Fruit fly (Drosophila melanogaster) whole organism: ENCODE data around the gene Vps45.

Experiments
- CG8478 ChIP-seq: fragments of >200 bp; optimal IDR thresholded peaks from 2 replicates; lab custom pipeline; 2018; ENCODE audit warnings: inconsistent platforms
- Dll ChIP-seq: fragments of >200 bp; optimal IDR thresholded peaks from 2 replicates; lab custom pipeline; 2017
- EcR ChIP-seq, 2 experiments: fragments of >200 bp; optimal IDR thresholded peaks; 2 replicates each; lab custom pipeline; 2017; ENCODE audit warnings: missing biosample characterization in 2 of 2, missing genetic modification characterization in 2 of 2, missing genetic modification reagents in 2 of 2
- pan ChIP-seq: fragments of >200 bp; optimal IDR thresholded peaks from 2 replicates; lab custom pipeline; 2017
- psq ChIP-seq: fragments of >200 bp; optimal IDR thresholded peaks from 2 replicates; lab custom pipeline; 2017
- usp ChIP-seq: fragments of >200 bp; optimal IDR thresholded peaks from 2 replicates; lab custom pipeline; 2017; ENCODE audit warnings: missing biosample characterization, missing genetic modification characterization, mixed read lengths

Gene Vps45

DNA sequence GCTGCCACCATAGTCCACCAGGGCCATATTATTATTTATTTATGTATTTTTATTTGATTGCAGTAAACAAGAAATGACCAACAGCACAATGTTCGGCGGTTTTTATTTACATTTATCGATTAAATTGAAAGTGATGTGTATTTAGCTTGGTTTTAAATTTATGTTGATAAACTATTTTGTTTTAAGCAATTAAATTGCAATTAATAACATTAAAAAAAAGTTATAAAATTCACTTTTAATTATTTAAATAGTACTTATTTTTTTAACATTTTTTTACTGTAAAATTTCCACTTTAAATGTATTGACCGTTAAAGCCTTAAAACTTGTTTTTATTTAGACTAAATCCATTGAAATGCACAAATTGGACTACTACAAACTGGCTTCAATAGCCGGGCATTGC is 6.4 kb downstream of the Vps45 start, which contains the start of gene CG16790:
Gene CG16790 (minus strand): TSS at position 101 of the 400 bp plus-strand sequence.
- TF ChIP-seq pan (lab: Kevin White, UChicago) (no peak), CG8478 (lab: Kevin White, UChicago) (no peak), usp (GFP tag; lab: Kevin White, UChicago) (no peak), EcR (GFP tag; optimal IDR thresholded peaks at IDR 0.05; lab: Kevin White, UChicago) (no peak), Dll (no peak), psq (lab: Kevin White, UChicago) (no peak)

DNA sequence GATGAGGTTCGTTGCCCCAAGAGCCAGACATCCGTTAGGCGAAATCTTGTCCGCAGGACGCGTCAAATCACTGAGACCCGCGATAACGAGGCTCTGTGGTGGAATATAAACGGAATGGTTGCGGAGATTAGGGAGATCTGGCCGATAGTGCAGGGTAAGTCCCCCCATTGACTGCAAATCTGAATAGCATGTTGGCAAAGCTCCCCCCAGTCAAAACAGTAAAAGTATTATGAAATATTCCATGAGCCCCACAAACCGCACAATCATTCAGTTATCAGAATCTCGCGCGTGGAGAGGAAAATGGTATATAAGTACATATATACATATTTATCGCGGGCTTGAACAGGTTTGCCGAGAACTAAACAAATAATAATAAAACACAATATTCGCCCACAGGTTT is 6.9 kb downstream of the Vps45 start:
- no peak for TF ChIP-seq pan (lab: Kevin White, UChicago)
- no peak for TF ChIP-seq CG8478 (lab: Kevin White, UChicago)
- TF ChIP-seq EcR (GFP tag; optimal IDR thresholded peaks at IDR 0.05; lab: Kevin White, UChicago) = no peak
- no peak for TF ChIP-seq usp (GFP tag; lab: Kevin White, UChicago)
- no peak for TF ChIP-seq Dll
- no peak for TF ChIP-seq psq (lab: Kevin White, UChicago)

DNA sequence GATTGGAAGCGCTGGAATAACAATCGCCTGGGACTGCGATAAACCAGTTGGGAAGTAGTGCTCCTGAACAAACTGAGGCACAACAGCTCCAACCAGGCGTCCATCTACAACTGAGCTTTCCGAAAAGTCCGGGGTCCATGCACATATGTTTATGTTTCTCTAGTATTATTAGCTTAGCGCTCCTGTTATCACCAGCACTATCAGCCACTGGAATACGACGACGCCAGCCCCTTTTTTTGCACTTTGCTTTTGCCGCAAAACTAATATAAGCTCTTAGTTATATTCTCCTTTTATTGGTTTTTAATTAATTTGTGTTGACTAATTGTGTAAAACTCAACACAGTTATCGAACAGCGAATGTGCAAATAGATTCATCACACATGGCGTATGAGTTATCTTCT is 7.8 kb downstream of the Vps45 start, which contains the start of gene CG9396:
Gene CG9396 (minus strand): TSS at position 101 of the 400 bp plus-strand sequence.
- TF ChIP-seq CG8478 (lab: Kevin White, UChicago) (no peak), EcR (GFP tag; optimal IDR thresholded peaks at IDR 0.05; lab: Kevin White, UChicago) (no peak), pan (lab: Kevin White, UChicago) (no peak), psq (lab: Kevin White, UChicago) (no peak), usp (GFP tag; lab: Kevin White, UChicago) (no peak), Dll (no peak)

DNA sequence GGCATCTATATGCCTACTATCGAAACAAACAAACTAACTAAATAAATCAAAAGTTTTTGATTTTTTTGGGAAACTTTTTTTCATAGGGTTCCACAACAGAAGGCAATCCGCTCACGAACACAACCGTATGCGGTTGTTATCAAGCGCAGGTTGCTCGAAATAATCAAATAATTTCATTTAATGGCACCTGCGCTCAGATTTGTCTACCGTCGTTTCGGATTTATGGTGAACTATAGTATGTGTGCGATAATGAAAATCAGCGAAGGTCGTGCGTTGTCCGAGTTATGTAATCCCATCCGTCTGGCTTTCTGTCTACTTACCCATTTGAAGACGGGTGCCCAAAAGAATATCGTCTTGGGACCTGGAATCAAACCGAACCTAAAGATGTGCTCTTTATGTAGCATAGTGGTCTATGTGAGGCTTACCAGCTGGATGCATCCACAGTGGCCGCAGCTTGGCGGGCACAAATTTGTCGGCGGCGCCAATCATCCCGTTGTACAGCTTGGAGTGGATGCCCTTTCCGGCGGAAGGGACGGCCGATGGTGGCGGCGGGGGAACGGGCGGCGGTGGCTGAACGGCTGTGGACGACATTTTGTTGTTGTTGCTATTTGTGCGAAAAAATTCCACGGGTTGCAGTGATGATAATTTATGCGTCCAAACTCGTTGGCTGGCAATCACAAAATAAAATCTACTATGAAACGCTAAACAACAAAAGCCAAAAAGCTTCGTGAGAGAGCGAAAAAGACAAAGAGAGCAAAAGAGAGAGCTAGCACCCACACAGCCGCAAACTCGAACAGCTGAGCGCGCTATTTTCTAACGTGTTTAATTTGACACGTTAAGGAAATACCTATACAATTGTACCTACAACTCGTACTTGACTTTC is 9.4 kb downstream of the Vps45 start:
- TF ChIP-seq CG8478 (lab: Kevin White, UChicago) (no peak), psq (lab: Kevin White, UChicago) (no peak), pan (lab: Kevin White, UChicago) (no peak), usp (GFP tag; lab: Kevin White, UChicago) (no peak), Dll (no peak), EcR (GFP tag; optimal IDR thresholded peaks at IDR 0.05; lab: Kevin White, UChicago) (no peak)

DNA sequence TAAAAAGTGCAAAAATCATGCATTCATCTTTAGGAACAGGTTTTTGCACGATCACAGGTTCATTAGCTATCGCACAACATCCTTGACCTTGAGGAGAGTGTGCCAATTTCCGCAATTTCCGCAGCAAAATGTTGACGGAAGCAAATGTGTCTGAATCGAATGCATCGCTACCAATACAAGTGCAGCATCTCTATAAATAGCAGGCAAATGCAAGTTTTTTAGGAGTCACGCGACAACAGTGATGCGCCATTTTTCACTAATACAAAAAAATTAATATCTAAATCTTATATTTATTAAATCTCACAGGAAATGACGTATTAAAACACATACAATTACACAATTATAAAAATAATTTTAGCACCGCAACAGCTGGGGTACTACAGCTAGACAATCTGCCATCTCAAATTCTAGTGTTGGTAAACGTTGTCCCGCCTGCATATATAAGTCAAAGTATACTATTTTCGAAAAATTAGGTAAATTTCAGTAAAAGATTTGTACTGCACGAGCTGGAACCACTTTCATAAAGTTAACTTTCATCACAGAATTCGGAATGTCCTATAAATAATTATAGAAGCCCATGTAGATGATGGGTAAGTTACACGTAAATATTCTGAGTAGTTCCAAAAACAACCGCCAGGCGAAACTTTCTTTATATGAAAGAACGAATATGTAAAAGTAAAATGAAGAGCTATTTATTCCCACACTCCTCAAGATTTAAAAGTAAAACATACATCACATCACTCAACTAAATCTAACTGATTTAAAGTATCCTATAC is 10.3 kb downstream of the Vps45 start, which contains the start of gene CG9399:
Gene CG9399 (minus strand): TSS at position 400 of the 776 bp plus-strand sequence.
- TF ChIP-seq pan (lab: Kevin White, UChicago) = no peak
- no peak for TF ChIP-seq Dll
- no peak for TF ChIP-seq psq (lab: Kevin White, UChicago)
- TF ChIP-seq usp (GFP tag; lab: Kevin White, UChicago) = no peak
- no peak for TF ChIP-seq CG8478 (lab: Kevin White, UChicago)

DNA sequence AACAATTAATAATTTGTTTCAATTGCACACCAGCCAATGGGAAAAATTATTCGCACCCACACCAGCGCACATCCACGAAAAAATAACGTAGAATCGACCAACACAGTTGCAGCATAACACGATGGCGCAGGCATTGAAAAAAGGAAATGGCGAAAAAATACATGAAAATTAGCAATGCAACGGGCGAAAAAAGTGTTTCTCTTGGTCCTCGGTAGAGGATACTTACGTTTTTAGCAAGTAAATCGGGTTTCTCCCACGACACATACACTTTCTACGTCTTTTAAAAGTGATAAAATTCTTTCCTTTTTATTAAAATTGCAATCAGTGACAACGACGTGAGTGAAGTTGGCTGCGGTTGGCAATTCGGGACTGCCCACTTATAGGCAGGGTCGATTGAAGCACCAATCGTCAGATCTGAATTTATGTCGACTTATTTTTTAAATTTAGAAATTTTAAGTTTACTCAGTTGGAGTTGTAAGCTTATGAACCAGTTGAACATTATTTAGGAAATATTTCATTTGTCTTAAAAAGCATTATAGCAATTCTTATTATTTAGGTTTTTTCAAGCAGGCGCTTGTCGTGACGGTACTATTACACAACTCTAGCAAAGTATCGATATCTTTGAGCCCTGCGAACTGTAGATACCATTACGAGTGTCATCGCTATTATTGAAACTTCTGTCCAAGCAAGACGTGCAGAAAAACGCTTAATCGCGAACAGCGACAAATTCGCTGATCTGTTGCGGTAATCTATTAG is 13.8 kb downstream of the Vps45 start, which contains the start of the genes Kap-alpha3 and Son:
Gene Kap-alpha3 (minus strand): TSS at position 352 of the 756 bp plus-strand sequence.
Gene Son (plus strand): TSS at position 661 of the 756 bp plus-strand sequence.
- TF ChIP-seq CG8478 (lab: Kevin White, UChicago) = no peak
- TF ChIP-seq Dll = no peak
- TF ChIP-seq usp (GFP tag; lab: Kevin White, UChicago) = no peak

DNA sequence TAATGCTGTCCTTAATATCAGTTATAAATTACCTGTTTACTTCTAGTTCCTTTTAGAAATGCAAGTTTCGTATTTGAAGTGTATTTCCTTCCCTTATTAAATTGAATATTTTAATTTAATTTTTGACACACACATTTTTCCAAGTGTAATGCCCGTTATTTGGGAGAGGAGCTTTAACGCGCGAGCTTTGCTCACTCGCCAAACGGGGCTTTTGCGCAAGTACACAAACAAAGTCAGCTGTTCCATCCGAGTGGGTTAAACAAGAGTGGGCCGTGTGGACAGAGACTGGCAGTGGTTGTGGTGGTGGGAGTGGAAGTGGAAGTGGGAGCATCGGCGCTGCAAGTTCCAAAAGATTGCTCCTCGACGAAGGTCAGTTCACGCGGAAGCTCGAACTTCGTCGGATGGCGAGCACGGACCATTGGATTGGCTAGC is 17.4 kb downstream of the Vps45 start, which contains the start of gene CG8301:
Gene CG8301 (plus strand): TSS at position 218 of the 432 bp plus-strand sequence.
- TF ChIP-seq Dll = no peak
- TF ChIP-seq psq (lab: Kevin White, UChicago) = no peak
- no peak for TF ChIP-seq usp (GFP tag; lab: Kevin White, UChicago)
- no peak for TF ChIP-seq CG8478 (lab: Kevin White, UChicago)
- no peak for TF ChIP-seq EcR (GFP tag; optimal IDR thresholded peaks at IDR 0.05; lab: Kevin White, UChicago)
- no peak for TF ChIP-seq pan (lab: Kevin White, UChicago)

DNA sequence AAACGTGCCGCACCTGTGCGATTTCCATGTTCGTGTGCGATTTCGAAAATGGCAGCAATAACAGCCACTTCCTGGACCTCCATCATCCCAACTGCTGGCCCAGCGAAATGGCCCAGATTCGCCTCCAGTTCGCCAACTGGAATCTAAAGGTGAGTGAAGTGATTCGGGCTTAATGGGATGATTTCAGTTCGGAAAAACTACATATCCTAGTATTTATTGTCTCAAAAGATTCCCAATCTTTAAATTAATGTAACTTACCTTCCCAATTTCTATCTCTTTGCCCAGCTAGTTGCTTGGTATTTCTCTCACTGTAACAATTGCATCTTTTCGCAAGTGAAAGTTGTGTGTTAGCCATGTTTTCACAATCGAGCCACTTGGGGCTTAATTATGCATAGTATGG is 18.2 kb downstream of the Vps45 start:
- TF ChIP-seq CG8478 (lab: Kevin White, UChicago) (no peak), EcR (GFP tag; optimal IDR thresholded peaks at IDR 0.05; lab: Kevin White, UChicago) (no peak), usp (GFP tag; lab: Kevin White, UChicago) (no peak), psq (lab: Kevin White, UChicago) (no peak), pan (lab: Kevin White, UChicago) (no peak), Dll (no peak)

DNA sequence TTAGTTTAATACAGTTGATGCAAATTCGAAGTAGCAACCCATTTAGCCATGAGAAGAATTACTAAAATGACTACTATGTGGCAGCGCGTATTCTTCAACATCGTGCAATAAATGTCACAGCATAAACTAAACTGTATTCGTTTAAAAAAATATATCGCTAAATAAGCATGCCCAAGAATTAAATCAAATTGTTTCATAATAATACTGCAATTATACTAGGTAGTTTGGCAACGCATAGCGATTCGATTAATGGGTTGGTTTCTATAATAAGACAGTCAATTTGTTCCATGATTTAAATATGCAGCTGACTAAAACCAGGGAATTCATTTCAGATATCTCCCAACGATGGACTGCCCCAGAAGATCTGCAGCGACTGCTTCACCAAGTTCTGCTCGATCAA is 19.4 kb downstream of the Vps45 start, which contains the start of gene CG33654:
Gene CG33654 (minus strand): TSS at position 101 of the 400 bp plus-strand sequence.
- no peak for TF ChIP-seq usp (GFP tag; lab: Kevin White, UChicago)
- TF ChIP-seq Dll = no peak
- TF ChIP-seq CG8478 (lab: Kevin White, UChicago) = no peak
- TF ChIP-seq pan (lab: Kevin White, UChicago) = no peak

DNA sequence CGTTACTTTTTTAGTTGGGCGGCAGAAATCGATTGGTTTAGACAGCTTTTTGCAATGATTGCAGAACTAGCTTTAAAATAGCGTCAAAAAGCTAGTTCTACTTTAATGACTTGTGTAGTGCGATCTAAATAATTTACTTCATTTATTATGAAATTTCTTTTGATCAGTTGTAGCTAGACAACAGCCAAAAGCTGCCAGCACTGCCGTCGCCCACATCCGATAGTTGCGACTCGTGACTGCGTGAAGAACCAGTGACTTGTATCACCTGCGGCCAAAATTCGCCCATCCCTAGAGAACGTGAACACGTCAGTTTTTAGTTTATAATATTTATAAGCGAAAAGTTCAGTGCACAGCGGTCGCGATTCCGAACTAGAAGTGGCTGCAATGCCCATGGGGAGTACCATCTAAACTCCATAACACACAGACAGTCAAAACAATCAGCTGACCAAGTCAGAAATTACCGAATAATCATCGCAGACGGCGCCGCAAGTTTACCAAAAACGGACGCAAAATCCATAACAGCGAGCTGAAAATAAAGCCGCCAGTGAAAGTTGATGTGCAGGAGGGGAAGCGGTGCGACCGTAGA is 23.0 kb downstream of the Vps45 start, which contains the start of gene P58IPK:
Gene P58IPK (plus strand): TSS at position 280 of the 586 bp plus-strand sequence.
- TF ChIP-seq usp (GFP tag; lab: Kevin White, UChicago) = no peak
- no peak for TF ChIP-seq psq (lab: Kevin White, UChicago)
- no peak for TF ChIP-seq CG8478 (lab: Kevin White, UChicago)
- no peak for TF ChIP-seq Dll
